Fruit fly (Drosophila melanogaster) whole organism, embryonic: Measurements from ENCODE around the gene sunn.

Experiments used
- Adf1 ChIP-seq: fragments of 200-800 bp; sonication (Bioruptor generic); IDR thresholded peaks from 2 replicates; pipeline ENCODE4 v1.3.6; 2022; ENCODE audit warnings: missing biosample characterization, missing genetic modification characterization
- Asciz ChIP-seq: fragments of 200-800 bp; sonication (Bioruptor generic); optimal IDR thresholded peaks from 2 replicates; lab custom pipeline; 2017; ENCODE audit warnings: missing biosample characterization, mild to moderate bottlenecking, missing genetic modification characterization, missing genetic modification reagents
- Atf3 ChIP-seq: fragments of 200-800 bp; sonication (Bioruptor generic); optimal IDR thresholded peaks from 3 replicates; lab custom pipeline; 2016; ENCODE audit warnings: missing biosample characterization, missing genetic modification characterization
- Atf6 ChIP-seq: fragments of 200-800 bp; sonication (Bioruptor generic); IDR thresholded peaks from 2 replicates; pipeline ENCODE4 v1.3.6; 2022; ENCODE audit warnings: missing biosample characterization, missing genetic modification characterization
- Bdp1 ChIP-seq: fragments of 200-800 bp; sonication (Bioruptor generic); optimal IDR thresholded peaks from 3 replicates; lab custom pipeline; 2016; ENCODE audit warnings: missing biosample characterization, missing genetic modification characterization
- Bgb ChIP-seq: fragments of 200-800 bp; sonication (Bioruptor generic); IDR thresholded peaks from 2 replicates; pipeline ENCODE4 v1.3.6; 2022; ENCODE audit warnings: missing biosample characterization, missing genetic modification characterization; ENCODE audit not compliant: partially characterized antibody
- CG10209 ChIP-seq: fragments of 200-800 bp; sonication (Bioruptor generic); optimal IDR thresholded peaks from 3 replicates; lab custom pipeline; 2017; ENCODE audit warnings: missing biosample characterization, mild to moderate bottlenecking, missing genetic modification characterization, missing genetic modification reagents
- CG10366 ChIP-seq: fragments of 200-800 bp; sonication (Bioruptor generic); IDR thresholded peaks from 2 replicates; pipeline ENCODE4 v1.3.6; 2022; ENCODE audit warnings: missing biosample characterization, missing genetic modification characterization
- CG11456 ChIP-seq: fragments of 200-800 bp; sonication (Bioruptor generic); IDR thresholded peaks from 3 replicates; pipeline ENCODE4 v1.3.6; 2022; ENCODE audit warnings: missing biosample characterization, missing genetic modification characterization
- CG11695 ChIP-seq: fragments of 200-800 bp; sonication (Bioruptor generic); IDR thresholded peaks from 3 replicates; pipeline ENCODE4 v1.3.6; 2022; ENCODE audit warnings: missing biosample characterization, missing genetic modification characterization
- CG12299 ChIP-seq: fragments of 200-800 bp; sonication (Bioruptor generic); optimal IDR thresholded peaks from 2 replicates; lab custom pipeline; 2018; ENCODE audit warnings: missing biosample characterization, mild to moderate bottlenecking, missing genetic modification characterization
- CG13424 ChIP-seq: fragments of 200-800 bp; sonication (Bioruptor generic); optimal IDR thresholded peaks from 2 replicates; lab custom pipeline; 2019; ENCODE audit warnings: missing biosample characterization, mild to moderate bottlenecking, missing genetic modification characterization, moderate library complexity
- CG15479 ChIP-seq: fragments of 200-800 bp; sonication (Bioruptor generic); optimal IDR thresholded peaks from 3 replicates; lab custom pipeline; 2019; ENCODE audit warnings: missing biosample characterization, mild to moderate bottlenecking, missing genetic modification characterization, moderate library complexity
- CG1832 ChIP-seq: fragments of 200-800 bp; sonication (Bioruptor generic); optimal IDR thresholded peaks from 2 replicates; lab custom pipeline; 2017; ENCODE audit warnings: missing biosample characterization, mild to moderate bottlenecking, missing genetic modification characterization, inconsistent platforms
- CG30020 ChIP-seq: fragments of 200-800 bp; optimal IDR thresholded peaks from 2 replicates; lab custom pipeline; 2019; ENCODE audit warnings: missing biosample characterization, mild to moderate bottlenecking, missing genetic modification characterization, moderate library complexity
- CG3065 ChIP-seq: fragments of 200-800 bp; sonication (Bioruptor generic); optimal IDR thresholded peaks from 2 replicates; lab custom pipeline; 2016; ENCODE audit warnings: missing biosample characterization, missing genetic modification characterization
- CG3281 ChIP-seq: fragments of 200-800 bp; sonication (Bioruptor generic); optimal IDR thresholded peaks from 3 replicates; lab custom pipeline; 2017; ENCODE audit warnings: missing biosample characterization, mild to moderate bottlenecking, missing genetic modification characterization
- CG3847 ChIP-seq: fragments of 200-800 bp; sonication (Bioruptor generic); IDR thresholded peaks from 2 replicates; pipeline ENCODE4 v1.3.6; 2022; ENCODE audit warnings: missing biosample characterization, missing genetic modification characterization
- CG43689 ChIP-seq: fragments of 200-800 bp; sonication (Bioruptor generic); IDR thresholded peaks from 2 replicates; pipeline ENCODE4 v1.3.6; 2022; ENCODE audit warnings: missing biosample characterization, missing genetic modification characterization
- CG6175 ChIP-seq: fragments of 200-800 bp; sonication (Bioruptor generic); IDR thresholded peaks from 3 replicates; pipeline ENCODE4 v1.3.6; 2022; ENCODE audit warnings: missing biosample characterization, missing genetic modification characterization
- CG6854 ChIP-seq: fragments of 200-800 bp; sonication (Bioruptor generic); optimal IDR thresholded peaks from 3 replicates; lab custom pipeline; 2017; ENCODE audit warnings: missing biosample characterization, mild to moderate bottlenecking, missing genetic modification characterization
- Camta ChIP-seq: fragments of 200-800 bp; sonication (Bioruptor generic); optimal IDR thresholded peaks from 2 replicates; lab custom pipeline; 2016; ENCODE audit warnings: missing biosample characterization, missing genetic modification characterization
- CrebB ChIP-seq: fragments of 200-800 bp; sonication (Bioruptor generic); optimal IDR thresholded peaks from 3 replicates; lab custom pipeline; 2018; ENCODE audit warnings: missing biosample characterization, mild to moderate bottlenecking, missing genetic modification characterization
- Fer1 ChIP-seq: fragments of 200-800 bp; sonication (Bioruptor generic); optimal IDR thresholded peaks from 2 replicates; lab custom pipeline; 2017; ENCODE audit warnings: missing biosample characterization, mild to moderate bottlenecking, missing genetic modification characterization
- H2.0 ChIP-seq: fragments of 200-800 bp; sonication (Bioruptor generic); IDR thresholded peaks from 2 replicates; pipeline ENCODE4 v1.3.6; 2022; ENCODE audit warnings: missing biosample characterization, missing genetic modification characterization
- Hand ChIP-seq: fragments of 200-800 bp; sonication (Bioruptor generic); optimal IDR thresholded peaks from 2 replicates; lab custom pipeline; 2017; ENCODE audit warnings: mild to moderate bottlenecking, missing biosample characterization, missing genetic modification reagents, missing genetic modification characterization
- Lpt ChIP-seq: fragments of >200 bp; optimal IDR thresholded peaks from 2 replicates; lab custom pipeline; 2018; ENCODE audit warnings: missing biosample characterization, missing genetic modification characterization
- MBD-R2 ChIP-seq: fragments of 200-800 bp; sonication (Bioruptor generic); IDR thresholded peaks from 2 replicates; pipeline ENCODE4 v1.3.6; 2022; ENCODE audit warnings: missing biosample characterization, missing genetic modification characterization
- MESR4 ChIP-seq: fragments of 200-800 bp; sonication (Bioruptor generic); optimal IDR thresholded peaks from 2 replicates; lab custom pipeline; 2018; ENCODE audit warnings: missing biosample characterization, mild to moderate bottlenecking, missing genetic modification characterization, moderate library complexity
- Optix ChIP-seq: fragments of 200-800 bp; sonication (Bioruptor generic); IDR thresholded peaks from 3 replicates; pipeline ENCODE4 v1.3.6; 2022; ENCODE audit warnings: missing biosample characterization, missing genetic modification characterization
- Tbp ChIP-seq: fragments of >200 bp; optimal IDR thresholded peaks from 2 replicates; lab custom pipeline; 2018; ENCODE audit warnings: missing biosample characterization, missing genetic modification characterization
- Xrp1 ChIP-seq: fragments of 200-800 bp; sonication (Bioruptor generic); IDR thresholded peaks from 2 replicates; pipeline ENCODE4 v1.3.6; 2022; ENCODE audit warnings: missing biosample characterization, missing genetic modification characterization
- ap ChIP-seq: fragments of 200-800 bp; sonication (Bioruptor generic); IDR thresholded peaks from 2 replicates; pipeline ENCODE4 v1.3.6; 2022; ENCODE audit warnings: missing biosample characterization, missing genetic modification characterization
- bcd ChIP-seq: fragments of 200-800 bp; sonication (Bioruptor generic); optimal IDR thresholded peaks from 2 replicates; lab custom pipeline; 2017; ENCODE audit warnings: missing biosample characterization, mild to moderate bottlenecking, missing genetic modification characterization
- cad ChIP-seq: fragments of >200 bp; optimal IDR thresholded peaks from 2 replicates; lab custom pipeline; 2017; ENCODE audit warnings: missing biosample characterization, missing genetic modification characterization
- cato ChIP-seq: fragments of 200-800 bp; sonication (Bioruptor generic); optimal IDR thresholded peaks from 2 replicates; lab custom pipeline; 2016; ENCODE audit warnings: missing biosample characterization, missing genetic modification characterization, borderline replicate concordance
- chn ChIP-seq: fragments of 200-800 bp; sonication (Bioruptor generic); optimal IDR thresholded peaks from 2 replicates; lab custom pipeline; 2016; ENCODE audit warnings: missing biosample characterization, missing genetic modification characterization
- dmrt11E ChIP-seq: fragments of 200-800 bp; sonication (Bioruptor generic); optimal IDR thresholded peaks from 3 replicates; lab custom pipeline; 2018; ENCODE audit warnings: missing biosample characterization, mild to moderate bottlenecking, missing genetic modification characterization, moderate library complexity
- dpn ChIP-seq, 2 experiments: fragments of 200-800 bp; sonication (Bioruptor generic); optimal IDR thresholded peaks; 3 replicates each; lab custom pipeline; 2016; ENCODE audit warnings: missing biosample characterization in 2 of 2, missing genetic modification characterization in 2 of 2
- gce ChIP-seq: fragments of 200-800 bp; sonication (Bioruptor generic); IDR thresholded peaks from 3 replicates; pipeline ENCODE4 v1.3.6; 2022; ENCODE audit warnings: missing biosample characterization, missing genetic modification characterization
- gfzf ChIP-seq: fragments of 200-800 bp; sonication (Bioruptor generic); optimal IDR thresholded peaks from 2 replicates; lab custom pipeline; 2016; ENCODE audit warnings: missing biosample characterization, mild to moderate bottlenecking, missing genetic modification characterization, moderate library complexity
- grau ChIP-seq: fragments of 200-800 bp; optimal IDR thresholded peaks from 3 replicates; lab custom pipeline; 2019; ENCODE audit warnings: missing biosample characterization, mild to moderate bottlenecking, missing genetic modification characterization, moderate library complexity
- gro ChIP-seq: fragments of 200-800 bp; sonication (Bioruptor generic); optimal IDR thresholded peaks from 2 replicates; lab custom pipeline; 2016; ENCODE audit warnings: missing biosample characterization, missing genetic modification characterization
- kni ChIP-seq: fragments of 200-800 bp; sonication (Bioruptor generic); optimal IDR thresholded peaks from 3 replicates; lab custom pipeline; 2017; ENCODE audit warnings: mild to moderate bottlenecking, missing biosample characterization, missing genetic modification reagents, missing genetic modification characterization
- run ChIP-seq: fragments of 200-800 bp; sonication (Bioruptor generic); optimal IDR thresholded peaks from 3 replicates; lab custom pipeline; 2018; ENCODE audit warnings: missing biosample characterization, mild to moderate bottlenecking, missing genetic modification characterization
- sim ChIP-seq: fragments of 200-800 bp; sonication (Bioruptor generic); IDR thresholded peaks from 2 replicates; pipeline ENCODE4 v1.3.6; 2022; ENCODE audit warnings: missing biosample characterization, missing genetic modification characterization
- sr ChIP-seq: fragments of 200-800 bp; sonication (Bioruptor generic); IDR thresholded peaks from 3 replicates; pipeline ENCODE4 v1.3.6; 2022; ENCODE audit warnings: missing biosample characterization, missing genetic modification characterization
- stc ChIP-seq: fragments of 200-800 bp; sonication (Bioruptor generic); IDR thresholded peaks from 2 replicates; pipeline ENCODE4 v1.3.6; 2022; ENCODE audit warnings: missing biosample characterization, missing genetic modification characterization
- stwl ChIP-seq: fragments of 200-800 bp; sonication (Bioruptor generic); optimal IDR thresholded peaks from 3 replicates; lab custom pipeline; 2018; ENCODE audit warnings: missing biosample characterization, mild to moderate bottlenecking, missing genetic modification characterization, moderate library complexity
- unc-4 ChIP-seq: fragments of 200-800 bp; sonication (Bioruptor generic); IDR thresholded peaks from 2 replicates; pipeline ENCODE4 v1.3.6; 2022; ENCODE audit warnings: missing biosample characterization, missing genetic modification characterization; ENCODE audit not compliant: partially characterized antibody
- vfl ChIP-seq: fragments of 200-800 bp; sonication (Bioruptor generic); optimal IDR thresholded peaks from 2 replicates; lab custom pipeline; 2016; ENCODE audit warnings: missing biosample characterization, missing genetic modification characterization

sunn gene

dm6 chr3L:11681794-11682193 lies 46.4 kb upstream of the sunn start, which contains the start of gene TfIIEalpha (continued):
- TF ChIP-seq Adf1 (GFP tag; lab: Robert Waterston, UW) (no peak), stc (no peak), Tbp (no peak), chn (GFP tag; lab: Kevin White, UChicago) (peak; percentile 12), bcd (GFP tag; lab: Kevin White, UChicago) (peak; percentile 8), CG30020 (tag; lab: Kevin White, UChicago) (peak; percentile 25), CG6854 (GFP tag; lab: Kevin White, UChicago) (no peak), CG43689 (no peak), grau (tag; lab: Kevin White, UChicago) (peak; percentile 25), kni (GFP tag; lab: Kevin White, UChicago) (no peak), run (tag; lab: Kevin White, UChicago) (no peak), Bgb (GFP tag; lab: Robert Waterston, UW) (peak; percentile 54; the same call in 1 of the 2 replicates), H2.0 (GFP tag; lab: Robert Waterston, UW) (0 out of 2 replicates have a peak, but pooled peaks have one; percentile 3), CG11695 (GFP tag; lab: Robert Waterston, UW) (no peak), CG3065 (GFP tag; lab: Kevin White, UChicago) (no peak), sim (GFP tag; lab: Robert Waterston, UW) (no peak), CG1832 (GFP tag; lab: Kevin White, UChicago) (no peak), gfzf (GFP tag; lab: Kevin White, UChicago) (peak; percentile 99), gro (peak; percentile 46), CG11456 (GFP tag; lab: Robert Waterston, UW) (no peak), stwl (tag; lab: Kevin White, UChicago) (peak; percentile 68), Lpt (GFP tag; lab: Kevin White, UChicago) (no peak), MESR4 (GFP tag; lab: Kevin White, UChicago) (peak; percentile 76), ap (GFP tag; lab: Robert Waterston, UW) (no peak), CG13424 (tag; lab: Kevin White, UChicago) (peak; percentile 2), Fer1 (GFP tag; lab: Kevin White, UChicago) (peak; percentile 11), CG10209 (GFP tag; lab: Kevin White, UChicago) (no peak), Asciz (GFP tag; lab: Kevin White, UChicago) (no peak), Atf6 (GFP tag; lab: Robert Waterston, UW) (no peak), unc-4 (GFP tag; lab: Robert Waterston, UW) (no peak), MBD-R2 (peak; percentile 89), CG6175 (GFP tag; lab: Robert Waterston, UW) (no peak), cato (no peak), Bdp1 (no peak), Camta (GFP tag; lab: Kevin White, UChicago) (peak; percentile 17)

dm6 chr3L:11683819-11684521 lies 44.2 kb upstream of the sunn start, which contains the start of gene Sugb:
Gene Sugb (plus strand): TSS chr3L:11683980.
- TF ChIP-seq dpn (GFP tag; optimal IDR thresholded peaks at IDR 0.05; lab: Kevin White, UChicago) (peak; percentile 58 to 73), CG15479 (no peak), CG3847 (GFP tag; lab: Robert Waterston, UW) (peak; percentile 61), Hand (GFP tag; lab: Kevin White, UChicago) (peak; percentile 37), sr (GFP tag; lab: Robert Waterston, UW) (no peak; the same call in 1 of the 3 replicates), dmrt11E (tag; lab: Kevin White, UChicago) (peak; percentile 23), CG3281 (GFP tag; lab: Kevin White, UChicago) (peak; percentile 19), Optix (GFP tag; lab: Robert Waterston, UW) (no peak; the same call in 2 of the 3 replicates), gce (GFP tag; lab: Robert Waterston, UW) (no peak; the same call in 2 of the 3 replicates), cad (GFP tag; lab: Kevin White, UChicago) (no peak), CrebB (tag; lab: Kevin White, UChicago) (peak; percentile 58), CG1832 (GFP tag; lab: Kevin White, UChicago) (no peak), Xrp1 (GFP tag; lab: Robert Waterston, UW) (peak; percentile 78), CG12299 (tag; lab: Kevin White, UChicago) (peak; percentile 65), vfl (GFP tag; lab: Kevin White, UChicago) (peak; percentile 15), CG10366 (GFP tag; lab: Robert Waterston, UW) (peak; percentile 40; the same call in 1 of the 2 replicates), Atf3 (GFP tag; lab: Kevin White, UChicago) (peak; percentile 5), Adf1 (GFP tag; lab: Robert Waterston, UW) (peak; percentile 44; the same call in 1 of the 2 replicates)
